Worm (Caenorhabditis elegans) whole organism, mixed stage, embryonic: ENCODE results near the gene dhs-18.

ENCODE experiments used
- elt-1 ChIP-seq: sonication (generic microtip); optimal IDR thresholded peaks from 2 replicates; lab custom pipeline; 2017; ENCODE audit warnings: missing genetic modification characterization, mild to moderate bottlenecking, missing compliant biosample characterization, antibody characterized with exemption, moderate library complexity, borderline replicate concordance; ENCODE audit not compliant: insufficient read depth
- lsy-2 ChIP-seq: fragments of 150-350 bp; optimal IDR thresholded peaks from 2 replicates; lab custom pipeline; 2014; ENCODE audit warnings: missing biosample characterization, missing genetic modification characterization
- mep-1 ChIP-seq: fragments of 150-350 bp; optimal IDR thresholded peaks from 2 replicates; lab custom pipeline; 2017; ENCODE audit warnings: missing biosample characterization, missing genetic modification reagents, missing genetic modification characterization, inconsistent platforms
- nhr-237 ChIP-seq: fragments of 150-350 bp; optimal IDR thresholded peaks from 2 replicates; lab custom pipeline; 2014; ENCODE audit warnings: missing biosample characterization, missing genetic modification characterization
- pha-4 ChIP-seq: fragments of 150-350 bp; optimal IDR thresholded peaks from 2 replicates; lab custom pipeline; 2018; ENCODE audit warnings: missing biosample characterization, missing genetic modification reagents, missing genetic modification characterization
- snpc-4 ChIP-seq: fragments of 150-350 bp; optimal IDR thresholded peaks from 2 replicates; lab custom pipeline; 2014; ENCODE audit warnings: missing biosample characterization, missing genetic modification characterization
- unc-120 ChIP-seq: sonication (generic microtip); optimal IDR thresholded peaks from 2 replicates; lab custom pipeline; 2017; ENCODE audit warnings: missing genetic modification characterization, missing compliant biosample characterization; ENCODE audit not compliant: poor library complexity, severe bottlenecking

- TF ChIP-seq pha-4 (tag; lab: Kevin White, UChicago) (no peak), lsy-2 (tag; lab: Kevin White, UChicago) (no peak), elt-1 (tag; lab: Kevin White, UChicago) (no peak), snpc-4 (tag; lab: Kevin White, UChicago) (no peak), nhr-237 (no peak), mep-1 (no peak), unc-120 (tag; lab: Kevin White, UChicago) (no peak)
Measured at ce11 chrV:11040473-11040872, 6.2 kb downstream of the dhs-18 start, which contains the start of gene C45B11.8.
